Fruit fly (Drosophila melanogaster) S2 (cell line): Measurements from ENCODE around the gene mRpL3.

Experiments
- CG8478 ChIP-seq: fragments of >200 bp; optimal IDR thresholded peaks from 2 replicates; lab custom pipeline; 2018
- CTCF ChIP-seq, 2 experiments: fragments of >200 bp; optimal IDR thresholded peaks; 2 replicates each; lab custom pipeline; 2018

- TF ChIP-seq CG8478 (lab: Kevin White, UChicago) (no peak), CTCF (optimal IDR thresholded peaks at IDR 0.05; lab: Kevin White, UChicago) (no peak)
These were observed 43.7 kb downstream of the mRpL3 start for dm6 chrX:15804790-15805189.
